Worm (Caenorhabditis elegans) whole organism, midembryonic: ENCODE measurements around the gene ZK813.1.

Source experiments
- T22C8.4 ChIP-seq: fragments of 200-800 bp; sonication (Bioruptor generic); IDR thresholded peaks from 2 replicates; pipeline ENCODE4 v1.3.6; 2022; ENCODE audit warnings: missing genetic modification characterization, missing compliant biosample characterization
- cog-1 ChIP-seq: sonication (generic microtip); optimal IDR thresholded peaks from 2 replicates; lab custom pipeline; 2016; ENCODE audit warnings: missing genetic modification characterization, missing compliant biosample characterization
- flt-1 ChIP-seq: fragments of 200-800 bp; sonication (Bioruptor generic); IDR thresholded peaks from 2 replicates; pipeline ENCODE4 v1.3.6; 2022; ENCODE audit warnings: missing genetic modification characterization, missing compliant biosample characterization
- klf-2 ChIP-seq: fragments of 200-800 bp; sonication (Bioruptor generic); conservative IDR thresholded peaks from 2 replicates; pipeline ENCODE4 v1.3.6; 2022; ENCODE audit warnings: missing genetic modification reagents, missing genetic modification characterization, missing compliant biosample characterization
- med-1 ChIP-seq: sonication (generic microtip); optimal IDR thresholded peaks from 2 replicates; lab custom pipeline; 2017; ENCODE audit warnings: missing genetic modification characterization, mild to moderate bottlenecking, missing compliant biosample characterization, antibody characterized with exemption, missing genetic modification reagents; ENCODE audit not compliant: insufficient read depth
- ref-1 ChIP-seq: fragments of 200-800 bp; sonication (Bioruptor generic); conservative IDR thresholded peaks from 2 replicates; pipeline ENCODE4 v1.3.6; 2022; ENCODE audit warnings: missing genetic modification reagents, missing genetic modification characterization, missing compliant biosample characterization
- tab-1 ChIP-seq: fragments of 200-800 bp; sonication (Bioruptor generic); IDR thresholded peaks from 2 replicates; pipeline ENCODE4 v1.3.6; 2022; ENCODE audit warnings: missing genetic modification characterization, missing compliant biosample characterization
- ztf-23 ChIP-seq: fragments of 200-800 bp; sonication (Bioruptor generic); IDR thresholded peaks from 2 replicates; pipeline ENCODE4 v1.3.6; 2022; ENCODE audit warnings: missing genetic modification reagents, missing genetic modification characterization, missing compliant biosample characterization
- ztf-29 ChIP-seq: fragments of 200-800 bp; sonication (Bioruptor generic); IDR thresholded peaks from 2 replicates; pipeline ENCODE4 v1.3.6; 2022; ENCODE audit warnings: missing genetic modification reagents, missing genetic modification characterization, missing compliant biosample characterization

DNA sequence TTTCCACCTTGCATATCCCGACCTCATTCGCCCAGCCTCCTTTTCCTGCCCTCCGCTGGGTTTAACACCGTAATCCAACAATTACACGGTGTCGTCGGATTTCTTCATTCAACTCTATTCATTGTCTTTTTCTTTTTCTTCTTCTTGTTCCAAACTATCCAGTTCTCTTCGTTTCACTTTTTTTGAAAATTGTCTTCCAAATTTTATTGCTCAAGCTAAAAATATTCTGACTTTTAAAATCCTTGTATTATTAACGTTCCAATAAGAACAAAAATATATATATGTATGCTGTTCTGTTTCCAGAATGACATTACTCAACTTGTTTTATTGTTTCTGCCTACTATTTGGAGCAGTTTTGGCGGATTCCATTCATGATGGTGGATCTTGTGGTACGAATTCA lies 33.8 kb downstream of the ZK813.1 start, which contains the start of gene wrt-6:
- TF ChIP-seq cog-1 (tag; lab: Kevin White, UChicago), result no peak
- TF ChIP-seq ztf-23, result no peak
- no peak for TF ChIP-seq ref-1
- TF ChIP-seq med-1 (GFP tag; lab: Kevin White, UChicago), result no peak
- no peak for TF ChIP-seq flt-1 (GFP tag; lab: Robert Waterston, UW)
- no peak for TF ChIP-seq T22C8.4 (GFP tag; lab: Robert Waterston, UW)
- no peak for TF ChIP-seq ztf-29 (GFP tag; lab: Robert Waterston, UW)
- no peak for TF ChIP-seq klf-2 (GFP tag; lab: Robert Waterston, UW)
- TF ChIP-seq tab-1 (GFP tag; lab: Robert Waterston, UW), result no peak
